Fruit fly (Drosophila melanogaster) whole organism, embryonic: ENCODE results near the gene Vha16-2.

ENCODE experiments used
- CG4360 ChIP-seq: fragments of 200-800 bp; sonication (Bioruptor generic); IDR thresholded peaks from 2 replicates; pipeline ENCODE4 v1.3.6; 2022; ENCODE audit warnings: missing biosample characterization, missing genetic modification characterization
- br ChIP-seq: fragments of >200 bp; optimal IDR thresholded peaks from 2 replicates; lab custom pipeline; 2017
- hbn ChIP-seq: fragments of 200-800 bp; sonication (Bioruptor generic); IDR thresholded peaks from 2 replicates; pipeline ENCODE4 v1.3.6; 2022; ENCODE audit warnings: missing biosample characterization, missing genetic modification characterization; ENCODE audit not compliant: partially characterized antibody
- pb ChIP-seq: fragments of 200-800 bp; sonication (Bioruptor generic); optimal IDR thresholded peaks from 3 replicates; lab custom pipeline; 2016; ENCODE audit warnings: missing biosample characterization, missing genetic modification characterization

DNA sequence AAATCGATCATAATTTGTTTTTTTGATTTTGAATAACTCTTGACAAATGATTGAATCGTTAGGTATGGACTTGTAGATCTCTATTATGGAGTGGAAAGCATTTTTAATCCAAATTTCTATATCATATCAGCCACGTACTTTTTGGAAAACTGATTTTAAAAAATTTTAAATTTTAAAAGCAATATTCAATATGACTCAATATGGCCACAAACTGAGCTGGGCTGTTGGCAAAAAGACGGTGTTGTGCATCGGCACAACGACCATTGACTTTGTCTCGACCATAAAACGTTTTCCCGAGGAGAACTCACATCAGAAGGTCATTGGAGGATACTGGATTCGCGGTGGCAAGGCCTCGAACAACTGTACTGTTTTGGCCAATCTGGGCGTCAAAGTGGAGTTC is 16.4 kb upstream of the Vha16-2 start, which contains the start of the genes CG12289 and CG7551:
- TF ChIP-seq CG4360 (GFP tag; lab: Robert Waterston, UW) (no peak), pb (no peak), br (lab: Kevin White, UChicago) (no peak), hbn (no peak)
